Worm (Caenorhabditis elegans) whole organism, L4 larva: ENCODE measurements around the gene C25F6.8.

Experiments
- F10B5.3 ChIP-seq: sonication (generic microtip); optimal IDR thresholded peaks from 2 replicates; lab custom pipeline; 2016; ENCODE audit warnings: mild to moderate bottlenecking, missing genetic modification characterization, missing compliant biosample characterization
- F37D6.2 ChIP-seq: sonication (generic microtip); optimal IDR thresholded peaks from 2 replicates; lab custom pipeline; 2016; ENCODE audit warnings: mild to moderate bottlenecking, missing genetic modification characterization, missing compliant biosample characterization
- F44E2.7 ChIP-seq: fragments of 200-800 bp; sonication (Bioruptor generic); IDR thresholded peaks from 2 replicates; pipeline ENCODE4 v2.1.2; 2022; ENCODE audit warnings: missing genetic modification characterization, missing compliant biosample characterization
- T20F7.1 ChIP-seq: fragments of 200-800 bp; sonication (Bioruptor generic); optimal IDR thresholded peaks from 2 replicates; lab custom pipeline; 2018; ENCODE audit warnings: mild to moderate bottlenecking, missing genetic modification characterization, missing compliant biosample characterization
- Y75B8A.6 ChIP-seq: fragments of 200-800 bp; sonication (Bioruptor generic); IDR thresholded peaks from 2 replicates; pipeline ENCODE4 v1.3.6; 2022; ENCODE audit warnings: missing genetic modification reagents, missing genetic modification characterization, missing compliant biosample characterization
- ZK546.5 ChIP-seq, 2 experiments: sonication (generic microtip); optimal IDR thresholded peaks; 2 replicates each; lab custom pipeline; 2017; ENCODE audit warnings: missing biosample characterization in 2 of 2, missing genetic modification characterization in 2 of 2
- aha-1 ChIP-seq: fragments of 150-350 bp; peaks from one replicate; lab custom pipeline; 2014; ENCODE audit warnings: missing biosample characterization, missing genetic modification characterization
- ceh-44 ChIP-seq: fragments of 200-800 bp; sonication (Bioruptor generic); IDR thresholded peaks from 2 replicates; pipeline ENCODE4 v1.3.6; 2022; ENCODE audit warnings: missing genetic modification reagents, missing genetic modification characterization, missing compliant biosample characterization
- ces-1 ChIP-seq: fragments of 150-350 bp; sonication (generic microtip); optimal IDR thresholded peaks from 4 replicates; lab custom pipeline; 2014; ENCODE audit warnings: missing biosample characterization, missing genetic modification reagents, missing genetic modification characterization
- ctbp-1 ChIP-seq: fragments of 200-800 bp; sonication (Bioruptor generic); IDR thresholded peaks from 2 replicates; pipeline ENCODE4 v1.3.6; 2022; ENCODE audit warnings: missing genetic modification reagents, missing genetic modification characterization, missing compliant biosample characterization
- daf-12 ChIP-seq: fragments of 150-350 bp; optimal IDR thresholded peaks from 2 replicates; lab custom pipeline; 2014; ENCODE audit warnings: missing biosample characterization, missing genetic modification reagents, missing genetic modification characterization
- daf-16 ChIP-seq, 3 experiments: sonication (generic microtip); optimal IDR thresholded peaks; 2 replicates each; lab custom pipeline; 2016 to 2017; ENCODE audit warnings: missing genetic modification characterization in 3 of 3, missing genetic modification reagents in 3 of 3, mild to moderate bottlenecking in 2 of 3, missing compliant biosample characterization in 2 of 3, missing biosample characterization in 1 of 3, moderate library complexity in 1 of 3
- dmd-6 ChIP-seq: fragments of 200-800 bp; sonication (Bioruptor generic); IDR thresholded peaks from 2 replicates; pipeline ENCODE4 v1.3.6; 2022; ENCODE audit warnings: missing genetic modification reagents, missing genetic modification characterization, missing compliant biosample characterization
- dmd-9 ChIP-seq: fragments of 200-800 bp; sonication (Bioruptor generic); IDR thresholded peaks from 2 replicates; pipeline ENCODE4 v1.3.6; 2022; ENCODE audit warnings: missing genetic modification reagents, missing genetic modification characterization, missing compliant biosample characterization
- fkh-10 ChIP-seq: fragments of 150-350 bp; optimal IDR thresholded peaks from 2 replicates; lab custom pipeline; 2014; ENCODE audit warnings: missing biosample characterization, missing genetic modification reagents, missing genetic modification characterization
- jun-1 ChIP-seq: fragments of 150-350 bp; optimal IDR thresholded peaks from 2 replicates; lab custom pipeline; 2014; ENCODE audit warnings: missing biosample characterization, missing genetic modification reagents, missing genetic modification characterization
- lim-7 ChIP-seq: fragments of 200-800 bp; sonication (Bioruptor generic); IDR thresholded peaks from 2 replicates; pipeline ENCODE4 v1.3.6; 2022; ENCODE audit warnings: missing genetic modification characterization, missing compliant biosample characterization
- lin-15B ChIP-seq: fragments of 150-350 bp; sonication (generic microtip); optimal IDR thresholded peaks from 3 replicates; lab custom pipeline; 2014; ENCODE audit warnings: missing biosample characterization, missing genetic modification characterization
- lin-29 ChIP-seq: fragments of 200-800 bp; sonication (Bioruptor generic); IDR thresholded peaks from 2 replicates; pipeline ENCODE4 v1.3.6; 2022; ENCODE audit warnings: missing genetic modification reagents, missing genetic modification characterization, missing compliant biosample characterization
- lin-38 ChIP-seq: fragments of 200-800 bp; sonication (Bioruptor generic); IDR thresholded peaks from 2 replicates; pipeline ENCODE4 v1.3.6; 2022; ENCODE audit warnings: missing genetic modification reagents, missing genetic modification characterization, missing compliant biosample characterization
- lsy-2 ChIP-seq, 2 experiments: fragments of 150-350 bp in 1 of 2; sonication (generic microtip) in 1 of 2; optimal IDR thresholded peaks; 2 replicates each; lab custom pipeline; 2014 to 2017; ENCODE audit warnings: missing biosample characterization in 2 of 2, missing genetic modification characterization in 2 of 2
- mep-1 ChIP-seq: fragments of 150-350 bp; sonication (generic microtip); optimal IDR thresholded peaks from 3 replicates; lab custom pipeline; 2014; ENCODE audit warnings: missing biosample characterization, missing genetic modification characterization
- mes-2 ChIP-seq: sonication (generic microtip); optimal IDR thresholded peaks from 2 replicates; lab custom pipeline; 2016; ENCODE audit warnings: missing genotype, mild to moderate bottlenecking, missing genetic modification characterization, missing compliant biosample characterization; ENCODE audit not compliant: poor library complexity, severe bottlenecking
- mxl-2 ChIP-seq: fragments of 200-800 bp; sonication (Bioruptor generic); conservative IDR thresholded peaks from 2 replicates; pipeline ENCODE4 v1.3.6; 2022; ENCODE audit warnings: missing genetic modification reagents, missing genetic modification characterization, missing compliant biosample characterization
- nhr-10 ChIP-seq: fragments of 150-350 bp; optimal IDR thresholded peaks from 2 replicates; lab custom pipeline; 2014; ENCODE audit warnings: missing biosample characterization, missing genetic modification characterization
- nhr-28 ChIP-seq: fragments of 150-350 bp; optimal IDR thresholded peaks from 2 replicates; lab custom pipeline; 2014; ENCODE audit warnings: missing biosample characterization, missing genetic modification characterization
- nhr-41 ChIP-seq: fragments of 200-800 bp; sonication (Bioruptor generic); IDR thresholded peaks from 2 replicates; pipeline ENCODE4 v1.3.6; 2022; ENCODE audit warnings: missing genetic modification reagents, missing genetic modification characterization, missing compliant biosample characterization
- nhr-48 ChIP-seq: sonication (generic microtip); optimal IDR thresholded peaks from 2 replicates; lab custom pipeline; 2016; ENCODE audit warnings: mild to moderate bottlenecking, missing genetic modification characterization, missing compliant biosample characterization
- nhr-6 ChIP-seq: fragments of 150-350 bp; optimal IDR thresholded peaks from 2 replicates; lab custom pipeline; 2014; ENCODE audit warnings: missing biosample characterization, missing genetic modification characterization
- pha-4 ChIP-seq, 2 experiments: fragments of 150-350 bp in 1 of 2; fragments of 200-800 bp in 1 of 2; sonication (Bioruptor generic) in 1 of 2; IDR thresholded peaks in 1 of 2; optimal IDR thresholded peaks in 1 of 2; 2 replicates each; pipeline versions ENCODE4 v1.3.6 to Lab custom; 2014 to 2022; ENCODE audit warnings: missing genetic modification characterization in 2 of 2, missing genetic modification reagents in 2 of 2, missing biosample characterization in 1 of 2, missing compliant biosample characterization in 1 of 2
- rbr-2 ChIP-seq: sonication (generic microtip); optimal IDR thresholded peaks from 2 replicates; lab custom pipeline; 2016; ENCODE audit warnings: missing genotype, missing genetic modification characterization, missing compliant biosample characterization
- saeg-2 ChIP-seq: fragments of 200-800 bp; sonication (Bioruptor generic); IDR thresholded peaks from 2 replicates; pipeline ENCODE4 v1.3.6; 2022; ENCODE audit warnings: missing genetic modification reagents, missing genetic modification characterization, missing compliant biosample characterization
- spr-1 ChIP-seq: sonication (generic microtip); optimal IDR thresholded peaks from 2 replicates; lab custom pipeline; 2016; ENCODE audit warnings: mild to moderate bottlenecking, missing genetic modification characterization, missing compliant biosample characterization
- tag-97 ChIP-seq: fragments of 200-800 bp; sonication (Bioruptor generic); IDR thresholded peaks from 2 replicates; pipeline ENCODE4 v1.3.6; 2022; ENCODE audit warnings: missing genetic modification characterization, missing compliant biosample characterization
- tra-1 ChIP-seq: fragments of 200-800 bp; sonication (Bioruptor generic); IDR thresholded peaks from 2 replicates; pipeline ENCODE4 v1.3.6; 2022; ENCODE audit warnings: missing genetic modification reagents, missing genetic modification characterization, missing compliant biosample characterization
- unc-62 ChIP-seq, 3 experiments: fragments of 150-350 bp in 1 of 3; sonication (generic microtip); optimal IDR thresholded peaks in 2 of 3; peaks in 1 of 3; 1 replicate in 1 of 3; 2 replicates in 2 of 3; lab custom pipeline; 2014 to 2017; ENCODE audit warnings: missing biosample characterization in 3 of 3, missing genetic modification characterization in 3 of 3, missing genetic modification reagents in 3 of 3, missing genotype in 1 of 3
- zag-1 ChIP-seq: fragments of 150-350 bp; optimal IDR thresholded peaks from 2 replicates; lab custom pipeline; 2014; ENCODE audit warnings: missing biosample characterization, missing genetic modification characterization
- zip-2 ChIP-seq: fragments of 150-350 bp; optimal IDR thresholded peaks from 2 replicates; lab custom pipeline; 2014; ENCODE audit warnings: missing biosample characterization, missing genetic modification characterization

C25F6.8 gene

DNA sequence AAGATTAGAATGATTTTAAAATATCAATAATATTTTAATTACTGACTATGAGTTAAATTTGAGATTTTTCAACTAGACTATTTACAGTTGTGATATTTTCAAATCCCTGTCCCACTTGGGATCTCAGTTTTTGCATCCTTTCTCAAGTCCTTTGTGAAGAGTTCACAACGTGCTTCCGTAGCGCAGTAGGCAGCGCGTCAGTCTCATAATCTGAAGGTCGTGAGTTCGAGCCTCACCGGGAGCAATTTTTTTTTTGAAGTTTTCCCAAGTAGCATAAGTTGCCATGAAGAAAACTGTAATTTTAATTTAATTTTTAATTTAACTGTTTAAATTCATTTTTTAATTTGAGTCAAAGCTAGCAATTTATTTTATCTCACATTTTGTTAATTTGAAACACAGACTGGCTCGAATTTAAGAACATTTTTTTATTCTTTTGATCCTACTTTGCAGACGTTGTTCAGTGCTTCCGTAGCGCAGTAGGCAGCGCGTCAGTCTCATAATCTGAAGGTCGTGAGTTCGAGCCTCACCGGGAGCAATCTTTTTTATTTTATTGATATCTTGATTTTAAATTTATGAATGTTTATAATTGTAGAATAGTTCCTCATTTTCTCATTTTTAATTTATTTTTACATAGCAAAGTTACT is 37.4 kb downstream of the C25F6.8 start (continued):
- peak; percentile 26 for TF ChIP-seq T20F7.1 (GFP tag; lab: Kevin White, UChicago)
- no peak for TF ChIP-seq F44E2.7 (GFP tag; lab: Robert Waterston, UW)
- peak; percentile 50 for TF ChIP-seq mep-1 (tag; lab: Kevin White, UChicago)
- TF ChIP-seq ceh-44: peak; percentile 2; the same call in 1 of the 2 replicates
- peak; percentile 10; the same call in 1 of the 2 replicates for TF ChIP-seq nhr-41
- TF ChIP-seq F37D6.2 (tag; lab: Kevin White, UChicago): peak; percentile 16
- TF ChIP-seq lim-7 (GFP tag; lab: Robert Waterston, UW): peak; percentile 59
- no peak for TF ChIP-seq zip-2 (tag; lab: Kevin White, UChicago)

DNA sequence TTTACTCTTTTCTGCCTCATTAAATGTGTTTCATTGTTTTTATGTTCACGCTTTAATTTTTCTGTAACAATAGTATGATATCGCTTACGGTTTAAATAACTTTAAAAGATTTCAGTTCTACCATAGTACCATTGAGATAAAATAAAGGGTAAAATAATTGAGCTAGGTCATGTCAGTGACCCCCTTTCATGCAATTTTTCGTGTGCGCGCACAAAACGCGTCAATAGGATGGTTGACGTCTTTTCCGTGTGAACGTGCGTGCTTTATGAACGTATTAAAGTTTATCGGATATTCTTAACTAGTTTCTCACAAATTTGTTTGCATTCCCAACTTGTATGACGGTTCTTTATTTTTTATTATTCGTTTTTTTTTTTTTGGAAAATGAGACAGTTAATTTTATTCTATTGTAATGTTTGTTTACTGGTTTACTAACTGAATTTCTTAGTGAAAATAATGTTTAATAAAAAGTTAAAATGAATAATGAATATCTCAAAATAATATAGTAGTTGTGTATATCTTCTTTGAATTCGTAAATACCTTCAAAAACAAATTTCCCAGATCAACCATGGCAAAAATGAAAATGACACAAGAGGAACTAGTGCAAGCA is 38.0 kb downstream of the C25F6.8 start, which contains the start of gene C25F6.1:
Gene C25F6.1 (plus strand): TSS at position 557 of the 607 bp plus-strand sequence.
- TF ChIP-seq lin-15B (no peak), ces-1 (GFP tag; lab: Kevin White, UChicago) (no peak), unc-62 (GFP tag; optimal IDR thresholded peaks at IDR 0.05 in 1 of 2; lab: Kevin White, UChicago) (peak in 1 of 2 experiments; percentile 81), unc-62 (tag; optimal IDR thresholded peaks at IDR 0.05; lab: Kevin White, UChicago) (no peak), aha-1 (tag; lab: Kevin White, UChicago) (peak; percentile 57), zag-1 (tag; lab: Kevin White, UChicago) (no peak), ctbp-1 (GFP tag; lab: Robert Waterston, UW) (no peak), nhr-10 (tag; lab: Kevin White, UChicago) (no peak), Y75B8A.6 (GFP tag; lab: Robert Waterston, UW) (no peak), daf-16 (GFP tag; optimal IDR thresholded peaks at IDR 0.05; lab: Kevin White, UChicago) (no peak), daf-16 (tag; optimal IDR thresholded peaks at IDR 0.05; lab: Kevin White, UChicago) (peak; percentile 14), mes-2 (tag; lab: Kevin White, UChicago) (peak; percentile 61), nhr-28 (tag; lab: Kevin White, UChicago) (no peak), rbr-2 (no peak), F10B5.3 (tag; lab: Kevin White, UChicago) (no peak), tra-1 (GFP tag; lab: Robert Waterston, UW) (no peak), jun-1 (tag; lab: Kevin White, UChicago) (no peak), mep-1 (tag; lab: Kevin White, UChicago) (peak; percentile 38), lsy-2 (tag; optimal IDR thresholded peaks at IDR 0.05; lab: Kevin White, UChicago) (peak in 1 of 2 experiments; percentile 30), dmd-9 (no peak), fkh-10 (GFP tag; lab: Kevin White, UChicago) (no peak)

DNA sequence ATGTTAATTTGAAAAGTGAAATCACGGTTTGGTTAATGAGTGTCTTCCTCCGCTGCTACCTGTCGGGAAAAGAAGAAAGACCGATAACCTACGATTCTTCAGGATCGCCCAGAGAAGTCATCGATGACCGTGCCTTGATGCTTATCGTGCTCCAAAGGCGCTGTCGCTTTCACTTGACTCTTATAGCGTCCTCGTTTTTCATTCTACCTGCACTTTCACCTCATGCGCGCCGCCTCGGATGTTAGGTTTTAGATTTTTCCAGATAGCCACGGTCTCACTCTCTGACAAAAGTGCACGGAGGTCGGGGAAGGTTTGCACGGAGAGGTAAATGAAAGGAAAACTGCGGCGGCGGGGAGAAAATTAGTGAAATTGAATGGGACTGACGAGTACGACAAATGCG is 40.8 kb downstream of the C25F6.8 start:
- no peak for TF ChIP-seq ctbp-1 (GFP tag; lab: Robert Waterston, UW)
- no peak for TF ChIP-seq lin-29
- no peak for TF ChIP-seq pha-4 (GFP tag; IDR thresholded peaks at IDR 0.05; lab: Robert Waterston, UW)
- no peak for TF ChIP-seq pha-4 (tag; optimal IDR thresholded peaks at IDR 0.05; lab: Kevin White, UChicago)
- no peak for TF ChIP-seq spr-1 (tag; lab: Kevin White, UChicago)
- TF ChIP-seq lsy-2 (tag; optimal IDR thresholded peaks at IDR 0.05; lab: Kevin White, UChicago): no peak
- TF ChIP-seq mxl-2 (GFP tag; lab: Robert Waterston, UW): no peak
- TF ChIP-seq nhr-6 (tag; lab: Kevin White, UChicago): no peak
- no peak for TF ChIP-seq dmd-6
- no peak for TF ChIP-seq ces-1 (GFP tag; lab: Kevin White, UChicago)
- no peak for TF ChIP-seq unc-62 (GFP tag; optimal IDR thresholded peaks at IDR 0.05 in 1 of 2; lab: Kevin White, UChicago)
- no peak for TF ChIP-seq unc-62 (tag; optimal IDR thresholded peaks at IDR 0.05; lab: Kevin White, UChicago)
- no peak for TF ChIP-seq lin-38 (GFP tag; lab: Robert Waterston, UW)
- TF ChIP-seq saeg-2 (GFP tag; lab: Robert Waterston, UW): no peak
- no peak for TF ChIP-seq daf-12
- TF ChIP-seq tag-97 (GFP tag; lab: Robert Waterston, UW): no peak
- no peak for TF ChIP-seq nhr-48
- no peak for TF ChIP-seq ZK546.5 (tag; optimal IDR thresholded peaks at IDR 0.05; lab: Kevin White, UChicago)
- TF ChIP-seq zip-2 (tag; lab: Kevin White, UChicago): no peak
